Fruit fly (Drosophila melanogaster) whole organism, wandering third instar larva: ENCODE results near the gene Spn.

ENCODE experiments used
- CG9705 ChIP-seq: fragments of 200-800 bp; sonication (Bioruptor generic); optimal IDR thresholded peaks from 2 replicates; lab custom pipeline; 2018; ENCODE audit warnings: missing biosample characterization, mild to moderate bottlenecking, missing genetic modification characterization
- Sp1 ChIP-seq: fragments of 200-800 bp; sonication (Bioruptor generic); optimal IDR thresholded peaks from 3 replicates; lab custom pipeline; 2019; ENCODE audit warnings: missing biosample characterization, mild to moderate bottlenecking, missing genetic modification characterization, moderate library complexity
- ey ChIP-seq: fragments of 200-800 bp; sonication (Bioruptor generic); optimal IDR thresholded peaks from 2 replicates; lab custom pipeline; 2016; ENCODE audit warnings: missing biosample characterization, missing genetic modification characterization

dm6 chr3L:2487248-2487647 is 66.8 kb downstream of the Spn start:
- TF ChIP-seq Sp1 (GFP tag; lab: Kevin White, UChicago) (peak; percentile 45), ey (GFP tag; lab: Kevin White, UChicago) (peak; percentile 46), CG9705 (GFP tag; lab: Kevin White, UChicago) (peak; percentile 47)
